Worm (Caenorhabditis elegans) whole organism, L4 larva: Measurements from ENCODE around the gene irg-8.

Source experiments
- F49E8.2 ChIP-seq: sonication (generic microtip); optimal IDR thresholded peaks from 2 replicates; lab custom pipeline; 2016; ENCODE audit warnings: missing compliant biosample characterization, mild to moderate bottlenecking, missing genetic modification characterization, borderline replicate concordance
- Y48G9A.11 ChIP-seq: fragments of 200-800 bp; sonication (Bioruptor generic); IDR thresholded peaks from 2 replicates; pipeline ENCODE4 v1.3.6; 2022; ENCODE audit warnings: missing genetic modification reagents, missing genetic modification characterization, missing compliant biosample characterization
- dve-1 ChIP-seq: sonication (generic microtip); optimal IDR thresholded peaks from 2 replicates; lab custom pipeline; 2017; ENCODE audit warnings: antibody characterized with exemption, mild to moderate bottlenecking, missing genetic modification characterization, missing compliant biosample characterization; ENCODE audit not compliant: insufficient read depth
- lin-13 ChIP-seq: fragments of 150-350 bp; optimal IDR thresholded peaks from 2 replicates; lab custom pipeline; 2014; ENCODE audit warnings: missing biosample characterization, missing genetic modification reagents, missing genetic modification characterization
- lin-29 ChIP-seq: fragments of 200-800 bp; sonication (Bioruptor generic); IDR thresholded peaks from 2 replicates; pipeline ENCODE4 v1.3.6; 2022; ENCODE audit warnings: missing genetic modification reagents, missing genetic modification characterization, missing compliant biosample characterization
- lin-39 ChIP-seq: fragments of 150-350 bp; optimal IDR thresholded peaks from 2 replicates; lab custom pipeline; 2014; ENCODE audit warnings: missing biosample characterization, missing genetic modification reagents, missing genetic modification characterization
- lsy-2 ChIP-seq, 2 experiments: fragments of 150-350 bp in 1 of 2; sonication (generic microtip) in 1 of 2; optimal IDR thresholded peaks; 2 replicates each; lab custom pipeline; 2014 to 2017; ENCODE audit warnings: missing biosample characterization in 2 of 2, missing genetic modification characterization in 2 of 2
- nhr-11 ChIP-seq: fragments of 150-350 bp; optimal IDR thresholded peaks from 2 replicates; lab custom pipeline; 2014; ENCODE audit warnings: missing biosample characterization, missing genetic modification characterization
- nhr-48 ChIP-seq: sonication (generic microtip); optimal IDR thresholded peaks from 2 replicates; lab custom pipeline; 2016; ENCODE audit warnings: mild to moderate bottlenecking, missing genetic modification characterization, missing compliant biosample characterization
- unc-62 ChIP-seq, 3 experiments: fragments of 150-350 bp in 1 of 3; sonication (generic microtip); optimal IDR thresholded peaks in 2 of 3; peaks in 1 of 3; 1 replicate in 1 of 3; 2 replicates in 2 of 3; lab custom pipeline; 2014 to 2017; ENCODE audit warnings: missing biosample characterization in 3 of 3, missing genetic modification characterization in 3 of 3, missing genetic modification reagents in 3 of 3, missing genotype in 1 of 3
- zag-1 ChIP-seq: fragments of 150-350 bp; optimal IDR thresholded peaks from 2 replicates; lab custom pipeline; 2014; ENCODE audit warnings: missing biosample characterization, missing genetic modification characterization
- ztf-11 ChIP-seq: fragments of 150-350 bp; optimal IDR thresholded peaks from 2 replicates; lab custom pipeline; 2014; ENCODE audit warnings: missing biosample characterization, missing genetic modification characterization

DNA sequence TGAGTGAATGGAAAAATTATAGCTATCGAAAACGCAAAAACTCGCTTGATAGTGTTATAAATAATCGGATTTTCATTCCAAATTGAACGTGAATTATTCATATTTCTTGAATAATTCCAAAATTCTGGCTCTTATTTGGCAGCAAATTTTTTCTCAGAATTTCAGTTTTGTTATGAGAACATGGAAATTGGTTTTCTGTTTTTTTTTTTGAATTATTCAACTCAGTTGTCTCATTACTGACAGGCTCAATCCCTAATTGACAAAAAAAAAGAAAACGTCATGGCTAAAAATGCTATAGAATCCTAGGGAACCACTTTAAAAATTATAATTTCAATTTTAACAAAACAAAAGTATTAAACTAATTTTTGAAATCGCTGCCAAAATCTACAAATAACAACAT lies 31.6 kb upstream of the irg-8 start, which contains the start of gene srh-35:
- no peak for TF ChIP-seq F49E8.2 (tag; lab: Kevin White, UChicago)
- no peak for TF ChIP-seq nhr-11 (tag; lab: Kevin White, UChicago)
- no peak for TF ChIP-seq dve-1 (tag; lab: Kevin White, UChicago)
- no peak for TF ChIP-seq ztf-11 (tag; lab: Kevin White, UChicago)
- TF ChIP-seq lin-39 (tag; lab: Kevin White, UChicago): no peak
- TF ChIP-seq zag-1 (tag; lab: Kevin White, UChicago): no peak
- no peak for TF ChIP-seq Y48G9A.11 (GFP tag; lab: Robert Waterston, UW)
- no peak for TF ChIP-seq nhr-48
- no peak for TF ChIP-seq lin-29 (GFP tag; lab: Robert Waterston, UW)
- TF ChIP-seq lsy-2 (tag; optimal IDR thresholded peaks at IDR 0.05; lab: Kevin White, UChicago): no peak
- TF ChIP-seq lin-13 (GFP tag; lab: Kevin White, UChicago): no peak
- TF ChIP-seq unc-62 (GFP tag; optimal IDR thresholded peaks at IDR 0.05 in 1 of 2; lab: Kevin White, UChicago): no peak
- no peak for TF ChIP-seq unc-62 (tag; optimal IDR thresholded peaks at IDR 0.05; lab: Kevin White, UChicago)
